Fruit fly (Drosophila melanogaster) whole organism, embryonic: ENCODE measurements around the gene Gdi.

Experiments
- Bgb ChIP-seq: fragments of 200-800 bp; sonication (Bioruptor generic); IDR thresholded peaks from 2 replicates; pipeline ENCODE4 v1.3.6; 2022; ENCODE audit warnings: missing biosample characterization, missing genetic modification characterization; ENCODE audit not compliant: partially characterized antibody
- CG11093 ChIP-seq: fragments of 200-800 bp; sonication (Bioruptor generic); IDR thresholded peaks from 3 replicates; pipeline ENCODE4 v1.3.6; 2022; ENCODE audit warnings: missing biosample characterization, missing genetic modification characterization
- CG11247 ChIP-seq: fragments of 200-800 bp; sonication (Bioruptor generic); IDR thresholded peaks from 2 replicates; pipeline ENCODE4 v1.3.6; 2022; ENCODE audit warnings: missing biosample characterization, missing genetic modification characterization
- CG13624 ChIP-seq: fragments of 200-800 bp; sonication (Bioruptor generic); optimal IDR thresholded peaks from 2 replicates; lab custom pipeline; 2016; ENCODE audit warnings: missing biosample characterization, missing genetic modification characterization
- CG14050 ChIP-seq: fragments of 200-800 bp; sonication (Bioruptor generic); IDR thresholded peaks from 3 replicates; pipeline ENCODE4 v1.3.6; 2022; ENCODE audit warnings: missing biosample characterization, missing genetic modification characterization
- CG14710 ChIP-seq: fragments of 200-800 bp; sonication (Bioruptor generic); optimal IDR thresholded peaks from 3 replicates; lab custom pipeline; 2019; ENCODE audit warnings: missing biosample characterization, mild to moderate bottlenecking, missing genetic modification characterization, moderate library complexity
- CG18011 ChIP-seq: fragments of 200-800 bp; sonication (Bioruptor generic); optimal IDR thresholded peaks from 2 replicates; lab custom pipeline; 2017; ENCODE audit warnings: missing biosample characterization, missing genetic modification characterization, mild to moderate bottlenecking, moderate library complexity, missing genotype
- CG2199 ChIP-seq: fragments of 200-800 bp; sonication (Bioruptor generic); IDR thresholded peaks from 3 replicates; pipeline ENCODE4 v1.3.6; 2022; ENCODE audit warnings: missing biosample characterization, missing genetic modification characterization
- CG30403 ChIP-seq: fragments of 200-800 bp; sonication (Bioruptor generic); optimal IDR thresholded peaks from 3 replicates; lab custom pipeline; 2016; ENCODE audit warnings: missing biosample characterization, missing genetic modification characterization
- CG32772 ChIP-seq: fragments of 200-800 bp; sonication (Bioruptor generic); IDR thresholded peaks from 2 replicates; pipeline ENCODE4 v1.3.6; 2022; ENCODE audit warnings: missing biosample characterization, missing genetic modification characterization
- CG3407 ChIP-seq: fragments of 200-800 bp; sonication (Bioruptor generic); optimal IDR thresholded peaks from 2 replicates; lab custom pipeline; 2018; ENCODE audit warnings: missing biosample characterization, mild to moderate bottlenecking, missing genetic modification characterization
- CG4730 ChIP-seq: fragments of 200-800 bp; sonication (Bioruptor generic); IDR thresholded peaks from 2 replicates; pipeline ENCODE4 v1.3.6; 2022; ENCODE audit warnings: missing biosample characterization, missing genetic modification characterization
- CG6765 ChIP-seq: fragments of 200-800 bp; sonication (Bioruptor generic); optimal IDR thresholded peaks from 3 replicates; lab custom pipeline; 2017; ENCODE audit warnings: missing biosample characterization, mild to moderate bottlenecking, missing genetic modification characterization
- CG7271 ChIP-seq: fragments of 200-800 bp; sonication (Bioruptor generic); optimal IDR thresholded peaks from 2 replicates; lab custom pipeline; 2018; ENCODE audit warnings: missing biosample characterization, mild to moderate bottlenecking, missing genetic modification characterization, moderate library complexity
- CG7357 ChIP-seq: fragments of 200-800 bp; sonication (Bioruptor generic); IDR thresholded peaks from 3 replicates; pipeline ENCODE4 v1.3.6; 2022; ENCODE audit warnings: missing biosample characterization, missing genetic modification characterization
- CG7556 ChIP-seq: fragments of 200-800 bp; sonication (Bioruptor generic); optimal IDR thresholded peaks from 2 replicates; lab custom pipeline; 2017; ENCODE audit warnings: missing biosample characterization, mild to moderate bottlenecking, missing genetic modification characterization
- CG9609 ChIP-seq: fragments of 200-800 bp; sonication (Bioruptor generic); optimal IDR thresholded peaks from 3 replicates; lab custom pipeline; 2016; ENCODE audit warnings: missing biosample characterization, missing genetic modification characterization
- D19B ChIP-seq: fragments of 200-800 bp; sonication (Bioruptor generic); optimal IDR thresholded peaks from 2 replicates; lab custom pipeline; 2017; ENCODE audit warnings: missing biosample characterization, mild to moderate bottlenecking, missing genetic modification characterization
- Dbx ChIP-seq: fragments of 200-800 bp; sonication (Bioruptor generic); IDR thresholded peaks from 3 replicates; pipeline ENCODE4 v1.3.6; 2022; ENCODE audit warnings: missing biosample characterization, missing genetic modification characterization
- ERR ChIP-seq: fragments of 200-800 bp; sonication (Bioruptor generic); optimal IDR thresholded peaks from 2 replicates; lab custom pipeline; 2016; ENCODE audit warnings: missing biosample characterization, missing genetic modification characterization
- Eip74EF ChIP-seq, 2 experiments: fragments of 200-800 bp in 1 of 2; fragments of >200 bp in 1 of 2; sonication (Bioruptor generic) in 1 of 2; optimal IDR thresholded peaks; 2 replicates each; lab custom pipeline; 2017 to 2019; ENCODE audit warnings: missing biosample characterization in 2 of 2, missing genetic modification characterization in 2 of 2, mild to moderate bottlenecking in 1 of 2, moderate library complexity in 1 of 2
- Fer2 ChIP-seq: fragments of 200-800 bp; sonication (Bioruptor generic); optimal IDR thresholded peaks from 2 replicates; lab custom pipeline; 2018; ENCODE audit warnings: missing biosample characterization, mild to moderate bottlenecking, missing genetic modification characterization, moderate library complexity
- H15 ChIP-seq: fragments of 200-800 bp; sonication (Bioruptor generic); IDR thresholded peaks from 3 replicates; pipeline ENCODE4 v1.3.6; 2022; ENCODE audit warnings: missing biosample characterization, missing genetic modification characterization
- H2.0 ChIP-seq: fragments of 200-800 bp; sonication (Bioruptor generic); IDR thresholded peaks from 2 replicates; pipeline ENCODE4 v1.3.6; 2022; ENCODE audit warnings: missing biosample characterization, missing genetic modification characterization
- HLH54F ChIP-seq: fragments of 200-800 bp; sonication (Bioruptor generic); optimal IDR thresholded peaks from 3 replicates; lab custom pipeline; 2016; ENCODE audit warnings: missing biosample characterization, missing genetic modification characterization
- Hmr ChIP-seq: fragments of 200-800 bp; sonication (Bioruptor generic); optimal IDR thresholded peaks from 3 replicates; lab custom pipeline; 2017; ENCODE audit warnings: mild to moderate bottlenecking, missing biosample characterization, missing genetic modification reagents, missing genetic modification characterization
- MESR4 ChIP-seq: fragments of 200-800 bp; sonication (Bioruptor generic); optimal IDR thresholded peaks from 2 replicates; lab custom pipeline; 2018; ENCODE audit warnings: missing biosample characterization, mild to moderate bottlenecking, missing genetic modification characterization, moderate library complexity
- Myb ChIP-seq: fragments of 200-800 bp; sonication (Bioruptor generic); optimal IDR thresholded peaks from 2 replicates; lab custom pipeline; 2016; ENCODE audit warnings: missing biosample characterization, missing genetic modification characterization
- NFAT ChIP-seq: fragments of 200-800 bp; sonication (Bioruptor generic); IDR thresholded peaks from 2 replicates; pipeline ENCODE4 v1.3.6; 2022; ENCODE audit warnings: missing biosample characterization, missing genetic modification characterization
- Nf-YC ChIP-seq: fragments of 200-800 bp; optimal IDR thresholded peaks from 3 replicates; lab custom pipeline; 2019; ENCODE audit warnings: missing biosample characterization, mild to moderate bottlenecking, missing genetic modification characterization, moderate library complexity
- Rx ChIP-seq: fragments of 200-800 bp; sonication (Bioruptor generic); IDR thresholded peaks from 2 replicates; pipeline ENCODE4 v1.3.6; 2022; ENCODE audit warnings: missing biosample characterization, missing genetic modification characterization
- Taf1 ChIP-seq: fragments of 200-800 bp; sonication (Bioruptor generic); IDR thresholded peaks from 2 replicates; pipeline ENCODE4 v1.3.6; 2022; ENCODE audit warnings: missing biosample characterization, missing genetic modification characterization
- Vsx1 ChIP-seq: fragments of 200-800 bp; sonication (Bioruptor generic); optimal IDR thresholded peaks from 2 replicates; lab custom pipeline; 2017; ENCODE audit warnings: missing biosample characterization, mild to moderate bottlenecking, missing genetic modification characterization, missing genetic modification reagents
- bcd ChIP-seq: fragments of 200-800 bp; sonication (Bioruptor generic); optimal IDR thresholded peaks from 2 replicates; lab custom pipeline; 2017; ENCODE audit warnings: missing biosample characterization, mild to moderate bottlenecking, missing genetic modification characterization
- caup ChIP-seq: fragments of 200-800 bp; sonication (Bioruptor generic); optimal IDR thresholded peaks from 3 replicates; lab custom pipeline; 2017; ENCODE audit warnings: missing biosample characterization, mild to moderate bottlenecking, missing genetic modification characterization, moderate library complexity; ENCODE audit not compliant: severe bottlenecking
- crc ChIP-seq: fragments of 200-800 bp; sonication (Bioruptor generic); optimal IDR thresholded peaks from 2 replicates; lab custom pipeline; 2016; ENCODE audit warnings: missing biosample characterization, missing genetic modification characterization
- dm ChIP-seq: fragments of 200-800 bp; sonication (Bioruptor generic); optimal IDR thresholded peaks from 3 replicates; lab custom pipeline; 2016; ENCODE audit warnings: missing biosample characterization, missing genetic modification characterization
- eyg ChIP-seq: fragments of 200-800 bp; sonication (Bioruptor generic); optimal IDR thresholded peaks from 3 replicates; lab custom pipeline; 2016; ENCODE audit warnings: missing biosample characterization, missing genetic modification characterization
- fd3F ChIP-seq: fragments of 200-800 bp; sonication (Bioruptor generic); optimal IDR thresholded peaks from 2 replicates; lab custom pipeline; 2018; ENCODE audit warnings: missing biosample characterization, mild to moderate bottlenecking, missing genetic modification characterization, moderate library complexity
- gcm2 ChIP-seq: fragments of 200-800 bp; sonication (Bioruptor generic); optimal IDR thresholded peaks from 2 replicates; lab custom pipeline; 2016; ENCODE audit warnings: missing biosample characterization, missing genetic modification characterization
- lab ChIP-seq: fragments of 200-800 bp; sonication (Bioruptor generic); optimal IDR thresholded peaks from 3 replicates; lab custom pipeline; 2017; ENCODE audit warnings: missing biosample characterization, missing genetic modification characterization, mild to moderate bottlenecking, moderate library complexity, missing genetic modification reagents
- org-1 ChIP-seq: fragments of 200-800 bp; sonication (Bioruptor generic); optimal IDR thresholded peaks from 2 replicates; lab custom pipeline; 2017; ENCODE audit warnings: missing biosample characterization, missing genetic modification characterization
- pros ChIP-seq: fragments of 200-800 bp; sonication (Bioruptor generic); optimal IDR thresholded peaks from 3 replicates; lab custom pipeline; 2019; ENCODE audit warnings: missing biosample characterization, mild to moderate bottlenecking, missing genetic modification characterization, moderate library complexity
- ranshi ChIP-seq: fragments of 200-800 bp; sonication (Bioruptor generic); IDR thresholded peaks from 2 replicates; pipeline ENCODE4 v1.3.6; 2022; ENCODE audit warnings: missing biosample characterization, missing genetic modification characterization
- rib ChIP-seq: fragments of 200-800 bp; sonication (Bioruptor generic); IDR thresholded peaks from 2 replicates; pipeline ENCODE4 v1.3.6; 2022; ENCODE audit warnings: missing biosample characterization, missing genetic modification characterization
- sens-2 ChIP-seq: fragments of 200-800 bp; sonication (Bioruptor generic); IDR thresholded peaks from 2 replicates; pipeline ENCODE4 v1.3.6; 2022; ENCODE audit warnings: missing biosample characterization, missing genetic modification characterization
- sna ChIP-seq: fragments of 200-800 bp; sonication (Bioruptor generic); IDR thresholded peaks from 2 replicates; pipeline ENCODE4 v1.3.6; 2022; ENCODE audit warnings: missing biosample characterization, missing genetic modification characterization; ENCODE audit not compliant: partially characterized antibody
- vnd ChIP-seq: fragments of 200-800 bp; sonication (Bioruptor generic); IDR thresholded peaks from 3 replicates; pipeline ENCODE4 v1.3.6; 2022; ENCODE audit warnings: missing biosample characterization, missing genetic modification characterization; ENCODE audit not compliant: partially characterized antibody
- vvl ChIP-seq: fragments of 200-800 bp; sonication (Bioruptor generic); IDR thresholded peaks from 2 replicates; pipeline ENCODE4 v1.3.6; 2022; ENCODE audit warnings: missing biosample characterization, missing genetic modification characterization
- wdn ChIP-seq: fragments of 200-800 bp; sonication (Bioruptor generic); IDR thresholded peaks from 2 replicates; pipeline ENCODE4 v1.3.6; 2022; ENCODE audit warnings: missing biosample characterization, missing genetic modification characterization
- wek ChIP-seq: fragments of 200-800 bp; sonication (Bioruptor generic); optimal IDR thresholded peaks from 3 replicates; lab custom pipeline; 2018; ENCODE audit warnings: missing biosample characterization, mild to moderate bottlenecking, missing genetic modification characterization, moderate library complexity

Gdi gene

dm6 chr2L:9509653-9510052 is 15.0 kb upstream of the Gdi start (continued):
- TF ChIP-seq eyg (peak; percentile 33), Eip74EF (GFP tag; optimal IDR thresholded peaks at IDR 0.05; lab: Kevin White, UChicago) (peak in 1 of 2 experiments; percentile 45), sens-2 (GFP tag; lab: Robert Waterston, UW) (no peak), CG3407 (GFP tag; lab: Kevin White, UChicago) (no peak), vnd (GFP tag; lab: Robert Waterston, UW) (no peak), CG32772 (GFP tag; lab: Robert Waterston, UW) (no peak), sna (GFP tag; lab: Robert Waterston, UW) (no peak), org-1 (GFP tag; lab: Kevin White, UChicago) (peak; percentile 11), CG14050 (GFP tag; lab: Robert Waterston, UW) (no peak), Fer2 (tag; lab: Kevin White, UChicago) (no peak), crc (no peak), CG9609 (GFP tag; lab: Kevin White, UChicago) (no peak), Taf1 (GFP tag; lab: Robert Waterston, UW) (no peak), D19B (GFP tag; lab: Kevin White, UChicago) (no peak), CG6765 (GFP tag; lab: Kevin White, UChicago) (peak; percentile 60), MESR4 (GFP tag; lab: Kevin White, UChicago) (no peak), CG7357 (GFP tag; lab: Robert Waterston, UW) (no peak), wek (no peak), CG13624 (GFP tag; lab: Kevin White, UChicago) (no peak), pros (GFP tag; lab: Kevin White, UChicago) (no peak), wdn (GFP tag; lab: Robert Waterston, UW) (no peak), Nf-YC (tag; lab: Kevin White, UChicago) (no peak), gcm2 (GFP tag; lab: Kevin White, UChicago) (no peak), fd3F (GFP tag; lab: Kevin White, UChicago) (peak; percentile 50), caup (GFP tag; lab: Kevin White, UChicago) (peak; percentile 60), rib (no peak), H2.0 (no peak), ERR (GFP tag; lab: Kevin White, UChicago) (no peak), Hmr (peak; percentile 68), CG11093 (GFP tag; lab: Robert Waterston, UW) (no peak), lab (peak; percentile 53), CG18011 (peak; percentile 13), vvl (GFP tag; lab: Robert Waterston, UW) (no peak), ranshi (0 out of 2 replicates have a peak, but pooled peaks have one; percentile 9), CG7556 (GFP tag; lab: Kevin White, UChicago) (peak; percentile 23), H15 (GFP tag; lab: Robert Waterston, UW) (no peak), dm (GFP tag; lab: Kevin White, UChicago) (no peak), CG2199 (GFP tag; lab: Robert Waterston, UW) (no peak), Vsx1 (GFP tag; lab: Kevin White, UChicago) (peak; percentile 2), Dbx (no peak; the same call in 2 of the 3 replicates), Bgb (GFP tag; lab: Robert Waterston, UW) (no peak), NFAT (GFP tag; lab: Robert Waterston, UW) (no peak), Myb (GFP tag; lab: Kevin White, UChicago) (no peak), HLH54F (GFP tag; lab: Kevin White, UChicago) (no peak), CG14710 (tag; lab: Kevin White, UChicago) (no peak), CG30403 (GFP tag; lab: Kevin White, UChicago) (no peak), Rx (GFP tag; lab: Robert Waterston, UW) (no peak), CG11247 (GFP tag; lab: Robert Waterston, UW) (no peak; the same call in 1 of the 2 replicates), CG7271 (tag; lab: Kevin White, UChicago) (no peak), CG4730 (GFP tag; lab: Robert Waterston, UW) (0 out of 2 replicates have a peak, but pooled peaks have one; percentile 4), bcd (GFP tag; lab: Kevin White, UChicago) (no peak)
